Worm (Caenorhabditis elegans): ENCODE results near the gene F53E4.2.

Gene F53E4.2

DNA sequence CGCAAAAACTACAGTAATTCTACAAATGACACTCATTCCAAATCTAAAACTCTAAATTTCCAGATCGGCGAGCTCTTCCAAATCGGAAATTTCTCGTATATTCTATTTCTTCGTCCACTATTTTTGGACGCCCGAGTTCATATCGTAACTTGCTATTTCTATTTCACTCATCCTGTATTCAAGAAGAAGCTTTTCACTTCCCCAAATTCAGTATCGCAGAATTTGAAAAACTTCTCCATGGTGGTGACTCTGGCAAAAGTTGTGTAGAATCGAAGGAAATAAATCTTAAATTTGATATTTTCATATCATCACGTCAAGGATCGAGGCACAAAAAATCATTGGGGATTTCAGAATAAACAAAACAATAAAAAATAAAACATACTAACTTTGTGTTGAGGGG is 2.1 kb upstream of the F53E4.2 start:
- TF ChIP-seq ekl-4 (GFP tag; IDR thresholded peaks at IDR 0.05) (peak; percentile 49; the same call in 1 of the 2 replicates), cebp-1 (GFP tag; IDR thresholded peaks at IDR 0.05) (no peak), cebp-1 (tag; optimal IDR thresholded peaks at IDR 0.05) (peak; percentile 42), attf-6 (GFP tag; IDR thresholded peaks at IDR 0.05) (0 out of 2 replicates have a peak, but pooled peaks have one; percentile 15), ceh-40 (GFP tag; IDR thresholded peaks at IDR 0.05) (no peak), hlh-12 (tag; optimal IDR thresholded peaks at IDR 0.05) (no peak), attf-3 (GFP tag; conservative IDR thresholded peaks at IDR 0.05) (0 out of 2 replicates have a peak, but pooled peaks have one; percentile 27), F23B12.7 (tag; optimal IDR thresholded peaks at IDR 0.05; ENCODE audit: insufficient read depth) (no peak), ztf-28 (GFP tag; IDR thresholded peaks at IDR 0.05) (no peak), rcor-1 (GFP tag; IDR thresholded peaks at IDR 0.05) (no peak)

DNA sequence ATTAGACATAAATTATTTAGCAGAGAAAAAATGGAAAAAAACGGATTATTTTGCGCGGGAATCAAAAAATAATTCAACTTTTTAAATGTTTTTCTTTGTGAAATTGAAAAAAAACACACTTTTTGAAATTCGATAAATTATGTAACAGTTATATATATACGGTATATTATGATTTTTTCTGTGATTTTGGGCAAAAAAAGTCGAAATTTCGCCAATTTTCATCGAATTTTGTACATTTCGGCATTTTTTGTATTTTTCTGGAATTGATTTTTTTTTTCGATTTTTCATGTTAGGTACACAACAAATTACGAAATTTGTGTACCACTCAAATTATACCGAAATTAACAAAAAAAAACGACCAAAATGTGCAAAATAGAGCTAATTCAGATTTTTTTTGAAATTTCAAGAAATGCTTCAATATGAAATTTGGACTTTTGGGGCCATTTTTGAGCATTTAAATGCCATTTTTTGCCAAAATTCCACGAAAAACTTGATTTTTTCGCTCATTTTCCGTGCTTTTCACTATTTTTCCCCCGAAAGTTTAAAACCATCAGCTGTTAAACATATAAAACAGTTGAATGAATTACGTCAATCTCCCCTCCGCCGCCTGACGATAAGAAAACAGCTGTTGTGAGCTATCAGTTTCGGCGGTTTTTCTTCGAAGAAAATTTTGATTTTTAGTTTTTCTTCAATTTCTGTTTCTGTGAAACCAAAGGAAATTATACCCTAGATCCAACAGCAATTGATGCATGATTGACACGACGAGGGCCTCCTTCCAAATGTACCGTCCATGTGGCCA is 4.2 kb downstream of the F53E4.2 start:
- TF ChIP-seq xnd-1 (tag; optimal IDR thresholded peaks at IDR 0.05): no peak
- peak; percentile 3 for TF ChIP-seq nhr-80 (tag; optimal IDR thresholded peaks at IDR 0.05)

DNA sequence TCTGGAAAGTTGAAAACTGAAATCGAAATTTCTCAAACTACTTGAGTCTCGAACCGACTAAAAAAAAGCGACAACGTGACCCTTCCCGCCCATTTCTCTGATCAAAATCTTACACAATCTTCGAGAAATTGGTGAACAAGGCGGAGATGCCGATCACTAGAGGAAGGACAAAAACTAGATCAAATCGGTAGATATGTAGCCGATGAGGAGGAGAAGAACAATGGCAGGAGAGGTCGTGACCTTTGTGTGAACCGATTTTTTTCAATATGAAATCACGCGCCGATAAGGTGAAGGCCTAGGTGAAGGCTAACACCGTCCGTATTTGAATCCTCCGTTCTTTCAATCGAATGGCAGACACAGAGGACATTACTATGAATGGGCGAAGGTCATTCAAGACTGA is 6.8 kb downstream of the F53E4.2 start:
- TF ChIP-seq ztf-26 (tag; optimal IDR thresholded peaks at IDR 0.05): peak; percentile 46
- TF ChIP-seq lin-40 (tag; optimal IDR thresholded peaks at IDR 0.05): peak; percentile 25
- no peak for TF ChIP-seq athp-1 (tag; optimal IDR thresholded peaks at IDR 0.05)
- TF ChIP-seq ZK185.1 (tag; optimal IDR thresholded peaks at IDR 0.05; ENCODE audit: poor library complexity, severe bottlenecking): peak; percentile 10

DNA sequence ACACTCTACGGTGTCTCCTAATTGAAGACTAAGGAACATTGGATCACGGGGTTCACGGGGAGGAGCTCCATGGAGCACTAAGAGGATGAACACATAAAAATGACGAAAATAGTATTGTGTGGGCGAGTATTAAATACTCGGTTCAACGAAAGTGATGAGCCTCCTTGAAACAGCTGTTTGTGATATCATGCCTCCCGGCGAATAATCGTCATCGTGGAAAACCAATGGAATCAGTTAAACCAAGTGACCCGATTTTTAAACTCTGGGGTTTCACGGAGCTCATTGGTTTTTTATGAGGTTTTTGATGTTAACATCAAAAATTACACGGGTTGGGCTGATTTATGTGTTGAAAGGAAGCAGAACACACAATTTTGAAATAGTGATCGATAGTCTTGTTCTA is 7.4 kb downstream of the F53E4.2 start:
- TF ChIP-seq attf-5 (GFP tag; optimal IDR thresholded peaks at IDR 0.05) (no peak), lsl-1 (GFP tag; optimal IDR thresholded peaks at IDR 0.05) (no peak), hsf-1 (GFP tag; IDR thresholded peaks at IDR 0.05) (no peak), sdz-38 (tag; optimal IDR thresholded peaks at IDR 0.05) (no peak), lin-54 (GFP tag; optimal IDR thresholded peaks at IDR 0.05) (no peak), egl-44 (GFP tag; IDR thresholded peaks at IDR 0.05) (no peak)

- TF ChIP-seq dox-1 (GFP tag; IDR thresholded peaks at IDR 0.05): 0 out of 2 replicates have a peak, but pooled peaks have one; percentile 26
- TF ChIP-seq unc-130 (GFP tag; optimal IDR thresholded peaks at IDR 0.05): no peak
- no peak for TF ChIP-seq nhr-27 (tag; optimal IDR thresholded peaks at IDR 0.05)
- peak; percentile 45 for TF ChIP-seq nhr-80 (tag; optimal IDR thresholded peaks at IDR 0.05)
- TF ChIP-seq hmg-1.2 (GFP tag; IDR thresholded peaks at IDR 0.05): peak; percentile 40; the same call in 1 of the 2 replicates
- TF ChIP-seq lsl-1 (GFP tag; optimal IDR thresholded peaks at IDR 0.05): no peak
- TF ChIP-seq ztf-22 (GFP tag; optimal IDR thresholded peaks at IDR 0.05): no peak
- TF ChIP-seq T26A5.8 (tag; optimal IDR thresholded peaks at IDR 0.05): no peak
- peak; percentile 33 for TF ChIP-seq attf-5 (GFP tag; optimal IDR thresholded peaks at IDR 0.05)
- no peak for TF ChIP-seq nfyb-1 (GFP tag; IDR thresholded peaks at IDR 0.05)
- TF ChIP-seq cebp-1 (GFP tag; IDR thresholded peaks at IDR 0.05): no peak
- TF ChIP-seq cebp-1 (tag; optimal IDR thresholded peaks at IDR 0.05): peak; percentile 70
- TF ChIP-seq ccch-3 (GFP tag; optimal IDR thresholded peaks at IDR 0.05): no peak
- TF ChIP-seq F10E7.11 (tag; optimal IDR thresholded peaks at IDR 0.05): no peak
- TF ChIP-seq somi-1 (GFP tag; optimal IDR thresholded peaks at IDR 0.05): no peak
- no peak for TF ChIP-seq tbx-9 (tag; optimal IDR thresholded peaks at IDR 0.05; ENCODE audit: borderline replicate concordance)
- no peak for TF ChIP-seq ztf-3 (GFP tag; optimal IDR thresholded peaks at IDR 0.05)
- no peak for TF ChIP-seq F23B12.7 (tag; optimal IDR thresholded peaks at IDR 0.05; ENCODE audit: insufficient read depth)
Measured at ce11 chrV:15664053-15664661, 9.9 kb downstream of the F53E4.2 start.
